Worm (Caenorhabditis elegans) whole organism, L3 larva: ENCODE data around the gene unc-16.

ENCODE experiments used
- ZK546.5 ChIP-seq: sonication (generic microtip); optimal IDR thresholded peaks from 2 replicates; lab custom pipeline; 2017; ENCODE audit warnings: missing biosample characterization, missing genetic modification characterization
- aly-2 ChIP-seq: fragments of 150-350 bp; optimal IDR thresholded peaks from 2 replicates; lab custom pipeline; 2014; ENCODE audit warnings: missing biosample characterization, missing genetic modification characterization
- ama-1 ChIP-seq: fragments of 150-350 bp; optimal IDR thresholded peaks from 2 replicates; lab custom pipeline; 2018
- ceh-16 ChIP-seq: sonication (generic microtip); optimal IDR thresholded peaks from 2 replicates; lab custom pipeline; 2017; ENCODE audit warnings: missing biosample characterization, missing genetic modification characterization
- ceh-82 ChIP-seq: fragments of 150-350 bp; optimal IDR thresholded peaks from 2 replicates; lab custom pipeline; 2014; ENCODE audit warnings: missing biosample characterization, missing genetic modification characterization
- ceh-9 ChIP-seq: sonication (generic microtip); optimal IDR thresholded peaks from 2 replicates; lab custom pipeline; 2018; ENCODE audit warnings: missing biosample characterization, missing genetic modification characterization
- daf-12 ChIP-seq: fragments of 150-350 bp; optimal IDR thresholded peaks from 2 replicates; lab custom pipeline; 2014; ENCODE audit warnings: missing biosample characterization, missing genetic modification reagents, missing genetic modification characterization
- egl-27 ChIP-seq: sonication (generic microtip); optimal IDR thresholded peaks from 4 replicates; lab custom pipeline; 2017; ENCODE audit warnings: missing biosample characterization, missing genetic modification reagents, missing genetic modification characterization
- egl-5 ChIP-seq: fragments of 150-350 bp; optimal IDR thresholded peaks from 2 replicates; lab custom pipeline; 2017; ENCODE audit warnings: missing biosample characterization, missing genetic modification reagents, missing genetic modification characterization, inconsistent platforms
- elt-2 ChIP-seq: sonication (generic microtip); optimal IDR thresholded peaks from 2 replicates; lab custom pipeline; 2016; ENCODE audit warnings: missing genetic modification reagents, mild to moderate bottlenecking, missing genetic modification characterization, missing compliant biosample characterization
- elt-3 ChIP-seq, 3 experiments: fragments of 150-350 bp in 1 of 3; sonication (generic microtip) in 2 of 3; optimal IDR thresholded peaks; 2 replicates in 2 of 3; 4 replicates in 1 of 3; lab custom pipeline; 2014 to 2017; ENCODE audit warnings: missing biosample characterization in 3 of 3, missing genetic modification characterization in 3 of 3
- fkh-10 ChIP-seq: sonication (generic microtip); optimal IDR thresholded peaks from 2 replicates; lab custom pipeline; 2017; ENCODE audit warnings: missing biosample characterization, missing genetic modification reagents, missing genetic modification characterization
- hmg-11 ChIP-seq: sonication (generic microtip); optimal IDR thresholded peaks from 2 replicates; lab custom pipeline; 2016; ENCODE audit warnings: missing genetic modification characterization, missing compliant biosample characterization
- jun-1 ChIP-seq: fragments of 150-350 bp; optimal IDR thresholded peaks from 2 replicates; lab custom pipeline; 2014; ENCODE audit warnings: missing biosample characterization, missing genetic modification reagents, missing genetic modification characterization
- lin-15B ChIP-seq: fragments of 150-350 bp; optimal IDR thresholded peaks from 2 replicates; lab custom pipeline; 2014; ENCODE audit warnings: missing biosample characterization, missing genetic modification characterization
- lsy-12 ChIP-seq: sonication (generic microtip); optimal IDR thresholded peaks from 2 replicates; lab custom pipeline; 2016; ENCODE audit warnings: mild to moderate bottlenecking, missing genetic modification characterization, missing compliant biosample characterization
- mml-1 ChIP-seq: fragments of 150-350 bp; sonication (generic microtip); optimal IDR thresholded peaks from 3 replicates; lab custom pipeline; 2014; ENCODE audit warnings: missing biosample characterization, missing genetic modification characterization
- nfya-1 ChIP-seq: sonication (generic microtip); optimal IDR thresholded peaks from 2 replicates; lab custom pipeline; 2017; ENCODE audit warnings: missing genetic modification characterization, mild to moderate bottlenecking, missing compliant biosample characterization, antibody characterized with exemption, moderate library complexity; ENCODE audit not compliant: insufficient read depth
- nhr-12 ChIP-seq: fragments of 150-350 bp; optimal IDR thresholded peaks from 2 replicates; lab custom pipeline; 2014; ENCODE audit warnings: missing biosample characterization, missing genetic modification characterization
- nhr-23 ChIP-seq: fragments of 150-350 bp; optimal IDR thresholded peaks from 2 replicates; lab custom pipeline; 2014; ENCODE audit warnings: missing biosample characterization, missing genetic modification reagents, missing genetic modification characterization
- nhr-237 ChIP-seq: fragments of 150-350 bp; optimal IDR thresholded peaks from 2 replicates; lab custom pipeline; 2014; ENCODE audit warnings: missing biosample characterization, missing genetic modification characterization
- nhr-28 ChIP-seq: fragments of 150-350 bp; optimal IDR thresholded peaks from 2 replicates; lab custom pipeline; 2014; ENCODE audit warnings: missing biosample characterization, missing genetic modification characterization
- nhr-43 ChIP-seq: sonication (generic microtip); optimal IDR thresholded peaks from 2 replicates; lab custom pipeline; 2016; ENCODE audit warnings: mild to moderate bottlenecking, missing genetic modification characterization, missing compliant biosample characterization; ENCODE audit not compliant: poor library complexity, severe bottlenecking
- nhr-67 ChIP-seq: fragments of 150-350 bp; optimal IDR thresholded peaks from 2 replicates; lab custom pipeline; 2014; ENCODE audit warnings: missing biosample characterization, missing genetic modification characterization
- nhr-77 ChIP-seq: fragments of 150-350 bp; optimal IDR thresholded peaks from 2 replicates; lab custom pipeline; 2014; ENCODE audit warnings: missing biosample characterization, missing genetic modification characterization
- pha-4 ChIP-seq: fragments of 150-350 bp; optimal IDR thresholded peaks from 2 replicates; lab custom pipeline; 2014; ENCODE audit warnings: missing biosample characterization, missing genetic modification reagents, missing genetic modification characterization
- pqm-1 ChIP-seq: fragments of 150-350 bp; optimal IDR thresholded peaks from 2 replicates; lab custom pipeline; 2017; ENCODE audit warnings: missing biosample characterization, missing genetic modification characterization, inconsistent platforms
- sea-2 ChIP-seq: fragments of 150-350 bp; sonication (generic microtip); optimal IDR thresholded peaks from 4 replicates; lab custom pipeline; 2014; ENCODE audit warnings: missing biosample characterization, missing genetic modification reagents, missing genetic modification characterization
- skn-1 ChIP-seq: fragments of 150-350 bp; optimal IDR thresholded peaks from 2 replicates; lab custom pipeline; 2014; ENCODE audit warnings: missing biosample characterization, missing genetic modification characterization
- snpc-4 ChIP-seq: fragments of 150-350 bp; optimal IDR thresholded peaks from 2 replicates; lab custom pipeline; 2014; ENCODE audit warnings: missing biosample characterization, missing genetic modification characterization
- tbx-2 ChIP-seq: sonication (generic microtip); optimal IDR thresholded peaks from 2 replicates; lab custom pipeline; 2016; ENCODE audit warnings: mild to moderate bottlenecking, missing genetic modification characterization, missing compliant biosample characterization
- zag-1 ChIP-seq: fragments of 150-350 bp; optimal IDR thresholded peaks from 2 replicates; lab custom pipeline; 2014; ENCODE audit warnings: missing biosample characterization, missing genetic modification characterization
- ztf-11 ChIP-seq: fragments of 150-350 bp; optimal IDR thresholded peaks from 2 replicates; lab custom pipeline; 2014; ENCODE audit warnings: missing biosample characterization, missing genetic modification characterization
- ztf-4 ChIP-seq: fragments of 150-350 bp; optimal IDR thresholded peaks from 2 replicates; lab custom pipeline; 2014; ENCODE audit warnings: missing biosample characterization, missing genetic modification characterization

unc-16 gene

ce11 chrIII:9509764-9510370 is 36.2 kb upstream of the unc-16 start:
- TF ChIP-seq pha-4 (tag; lab: Kevin White, UChicago) = peak; percentile 3
- peak; percentile 78 for TF ChIP-seq ama-1 (lab: Kevin White, UChicago)
- no peak for TF ChIP-seq daf-12 (tag; lab: Kevin White, UChicago)
- no peak for TF ChIP-seq ceh-9
- TF ChIP-seq ztf-4 = peak; percentile 47
- peak; percentile 59 for TF ChIP-seq nhr-77
- TF ChIP-seq lsy-12 (tag; lab: Kevin White, UChicago) = peak; percentile 49
- TF ChIP-seq nhr-12 = no peak
- TF ChIP-seq nhr-43 (tag; lab: Kevin White, UChicago) = peak; percentile 50
- TF ChIP-seq fkh-10 = no peak
- TF ChIP-seq nhr-23 = peak; percentile 3
- TF ChIP-seq nfya-1 = peak; percentile 31
- peak; percentile 29 for TF ChIP-seq elt-2 (tag; lab: Kevin White, UChicago)
- TF ChIP-seq aly-2 (tag; lab: Kevin White, UChicago) = no peak
- no peak for TF ChIP-seq skn-1 (tag; lab: Kevin White, UChicago)
- TF ChIP-seq ztf-11 (tag; lab: Kevin White, UChicago) = no peak
- peak; percentile 28 for TF ChIP-seq tbx-2 (tag; lab: Kevin White, UChicago)
- TF ChIP-seq egl-5 (tag; lab: Kevin White, UChicago) = no peak
- TF ChIP-seq, all 47 proteins: peak for 10

- TF ChIP-seq daf-12 (tag; lab: Kevin White, UChicago) (no peak), nfya-1 (peak; percentile 18), ama-1 (lab: Kevin White, UChicago) (peak; percentile 43), elt-3 (tag; optimal IDR thresholded peaks at IDR 0.05; lab: Kevin White, UChicago) (no peak), lin-15B (peak; percentile 2), ceh-9 (no peak), hmg-11 (tag; lab: Kevin White, UChicago) (peak; percentile 31), skn-1 (tag; lab: Kevin White, UChicago) (no peak), pha-4 (tag; lab: Kevin White, UChicago) (peak; percentile 5), ceh-82 (tag; lab: Kevin White, UChicago) (no peak)
These were observed 35.0 kb upstream of the unc-16 start, which contains the start of gene F55H2.5 for ce11 chrIII:9511055-9511520. Gene F55H2.5, plus strand, starts transcription at chrIII:9511470.

- TF ChIP-seq snpc-4 (tag; lab: Kevin White, UChicago) (no peak), lsy-12 (tag; lab: Kevin White, UChicago) (no peak), ZK546.5 (tag; lab: Kevin White, UChicago) (no peak), zag-1 (tag; lab: Kevin White, UChicago) (no peak), ztf-4 (no peak), aly-2 (tag; lab: Kevin White, UChicago) (no peak), egl-27 (tag; lab: Kevin White, UChicago) (no peak), nhr-43 (tag; lab: Kevin White, UChicago) (no peak), nhr-237 (tag; lab: Kevin White, UChicago) (no peak), elt-3 (tag; optimal IDR thresholded peaks at IDR 0.05; lab: Kevin White, UChicago) (no peak), mml-1 (tag; lab: Kevin White, UChicago) (no peak), ceh-9 (no peak), jun-1 (tag; lab: Kevin White, UChicago) (no peak), hmg-11 (tag; lab: Kevin White, UChicago) (no peak), nhr-67 (tag; lab: Kevin White, UChicago) (no peak), sea-2 (GFP tag; lab: Kevin White, UChicago) (no peak)
These were observed 34.4 kb upstream of the unc-16 start for ce11 chrIII:9511660-9512059.

ce11 chrIII:9513006-9513405 is 33.1 kb upstream of the unc-16 start:
- TF ChIP-seq ceh-16 (tag; lab: Kevin White, UChicago) (no peak), tbx-2 (tag; lab: Kevin White, UChicago) (no peak), pqm-1 (no peak), nhr-237 (tag; lab: Kevin White, UChicago) (no peak), nhr-23 (no peak), skn-1 (tag; lab: Kevin White, UChicago) (no peak), nhr-28 (tag; lab: Kevin White, UChicago) (no peak)
